Worm (Caenorhabditis elegans) whole organism, young adult: ENCODE data around the gene bath-45.

ENCODE experiments used
- B0019.2 ChIP-seq: fragments of 200-800 bp; sonication (Bioruptor generic); conservative IDR thresholded peaks from 2 replicates; pipeline ENCODE4 v1.3.6; 2022; ENCODE audit warnings: missing genetic modification reagents, missing genetic modification characterization, missing compliant biosample characterization
- F33H1.4 ChIP-seq: fragments of 200-800 bp; sonication (Bioruptor generic); IDR thresholded peaks from 2 replicates; pipeline ENCODE4 v1.3.6; 2022; ENCODE audit warnings: missing genetic modification reagents, missing genetic modification characterization, missing compliant biosample characterization
- F55B11.4 ChIP-seq: sonication (generic microtip); optimal IDR thresholded peaks from 2 replicates; lab custom pipeline; 2016; ENCODE audit warnings: missing compliant biosample characterization, missing genetic modification characterization, borderline replicate concordance; ENCODE audit not compliant: insufficient read depth
- aptf-2 ChIP-seq: fragments of 200-800 bp; sonication (Bioruptor generic); conservative IDR thresholded peaks from 2 replicates; pipeline ENCODE4 v1.3.6; 2022; ENCODE audit warnings: missing genetic modification reagents, missing genetic modification characterization, missing compliant biosample characterization
- efl-1 ChIP-seq: fragments of 150-350 bp; optimal IDR thresholded peaks from 2 replicates; lab custom pipeline; 2014; ENCODE audit warnings: missing biosample characterization, missing genetic modification reagents, missing genetic modification characterization
- egrh-3 ChIP-seq: fragments of 200-800 bp; sonication (Bioruptor generic); IDR thresholded peaks from 2 replicates; pipeline ENCODE4 v1.3.6; 2022; ENCODE audit warnings: missing genetic modification reagents, missing genetic modification characterization, missing compliant biosample characterization
- ets-4 ChIP-seq: fragments of 200-800 bp; sonication (Bioruptor generic); optimal IDR thresholded peaks from 2 replicates; lab custom pipeline; 2018; ENCODE audit warnings: mild to moderate bottlenecking, missing genetic modification characterization, missing compliant biosample characterization
- fkh-3 ChIP-seq: sonication (generic microtip); optimal IDR thresholded peaks from 2 replicates; lab custom pipeline; 2016; ENCODE audit warnings: mild to moderate bottlenecking, missing genetic modification characterization, missing compliant biosample characterization
- hmg-20 ChIP-seq: fragments of 200-800 bp; sonication (Bioruptor generic); IDR thresholded peaks from 2 replicates; pipeline ENCODE4 v1.3.6; 2022; ENCODE audit warnings: missing genetic modification reagents, missing genetic modification characterization, missing compliant biosample characterization
- mcd-1 ChIP-seq: fragments of 200-800 bp; sonication (Bioruptor generic); IDR thresholded peaks from 2 replicates; pipeline ENCODE4 v1.3.6; 2022; ENCODE audit warnings: missing genetic modification reagents, missing genetic modification characterization, missing compliant biosample characterization
- pha-4 ChIP-seq: fragments of 150-350 bp; sonication (generic microtip); optimal IDR thresholded peaks from 2 replicates; lab custom pipeline; 2014; ENCODE audit warnings: missing biosample characterization, missing genetic modification reagents, missing genetic modification characterization
- rcor-1 ChIP-seq: fragments of 200-800 bp; sonication (Bioruptor generic); IDR thresholded peaks from 2 replicates; pipeline ENCODE4 v1.3.6; 2022; ENCODE audit warnings: missing genetic modification reagents, missing genetic modification characterization, missing compliant biosample characterization
- snpc-1.3 ChIP-seq: sonication (generic microtip); optimal IDR thresholded peaks from 2 replicates; lab custom pipeline; 2017; ENCODE audit warnings: missing genetic modification characterization, mild to moderate bottlenecking, missing compliant biosample characterization, antibody characterized with exemption, moderate library complexity, missing genotype, missing genetic modification reagents; ENCODE audit not compliant: insufficient read depth
- snpc-4 ChIP-seq, 5 experiments: fragments of 150-350 bp in 1 of 5; sonication (generic microtip) in 4 of 5; optimal IDR thresholded peaks; 2 replicates each; lab custom pipeline; 2014 to 2018; ENCODE audit warnings: missing genetic modification characterization in 5 of 5, missing biosample characterization in 3 of 5, antibody characterized with exemption in 2 of 5, mild to moderate bottlenecking in 2 of 5, missing compliant biosample characterization in 2 of 5, missing genotype in 2 of 5, moderate library complexity in 2 of 5, missing genetic modification reagents in 1 of 5

ce11 chrII:13122720-13123119 lies at the start of gene bath-45:
- TF ChIP-seq B0019.2 (no peak), snpc-4 (GFP tag; optimal IDR thresholded peaks at IDR 0.05; lab: Kevin White, UChicago) (no peak), snpc-4 (tag; optimal IDR thresholded peaks at IDR 0.05; lab: Kevin White, UChicago) (no peak), ets-4 (no peak), hmg-20 (GFP tag; lab: Robert Waterston, UW) (no peak), aptf-2 (no peak), pha-4 (tag; lab: Kevin White, UChicago) (no peak), efl-1 (GFP tag; lab: Kevin White, UChicago) (no peak), F55B11.4 (tag; lab: Kevin White, UChicago) (no peak), mcd-1 (GFP tag; lab: Robert Waterston, UW) (no peak), rcor-1 (GFP tag; lab: Robert Waterston, UW) (no peak), fkh-3 (no peak), egrh-3 (GFP tag; lab: Robert Waterston, UW) (no peak), snpc-1.3 (tag; lab: Kevin White, UChicago) (no peak), F33H1.4 (GFP tag; lab: Robert Waterston, UW) (no peak)
